Fruit fly (Drosophila melanogaster) Kc167 (cell line): ENCODE measurements around the gene p24-1.

Experiments used
- Sin3A ChIP-seq: fragments of >200 bp; optimal IDR thresholded peaks from 2 replicates; lab custom pipeline; 2018; ENCODE audit warnings: missing external identifiers
- h ChIP-seq: fragments of >200 bp; optimal IDR thresholded peaks from 3 replicates; lab custom pipeline; 2018; ENCODE audit warnings: missing external identifiers
- insv ChIP-seq: fragments of >200 bp; optimal IDR thresholded peaks from 3 replicates; lab custom pipeline; 2018; ENCODE audit warnings: missing external identifiers
- psq ChIP-seq: fragments of >200 bp; optimal IDR thresholded peaks from 2 replicates; lab custom pipeline; 2017; ENCODE audit warnings: missing external identifiers

- no peak for TF ChIP-seq insv (lab: Kevin White, UChicago)
- no peak for TF ChIP-seq h (lab: Kevin White, UChicago)
- TF ChIP-seq psq, result no peak
- TF ChIP-seq Sin3A, result no peak
These were observed 31.8 kb upstream of the p24-1 start for dm6 chrX:11884134-11884533.
